Worm (Caenorhabditis elegans): Measurements from ENCODE around the gene frg-1.
A peak's percentile ranks its signal among the peaks of the same experiment; 100 is the strongest.

frg-1 gene

DNA sequence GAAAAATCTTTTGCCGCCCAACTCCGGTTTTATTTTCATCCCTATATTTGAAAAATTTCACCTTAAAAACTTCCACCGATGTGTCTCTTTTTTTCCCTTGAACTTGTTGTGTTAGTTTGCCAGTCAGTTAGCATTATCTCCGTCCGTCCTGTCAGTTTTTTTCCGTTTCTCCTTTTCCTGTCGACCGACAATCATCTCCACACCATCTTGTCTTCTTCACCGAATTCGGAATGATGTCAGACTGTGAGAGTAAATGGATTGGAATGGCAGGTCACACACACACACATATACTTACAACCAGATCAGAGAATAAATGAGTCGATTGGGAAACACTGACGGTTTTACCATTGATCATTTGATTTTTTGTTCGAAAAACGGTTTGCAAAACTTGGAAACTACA lies 33.0 kb downstream of the frg-1 start:
- TF ChIP-seq nhr-129 (tag; optimal IDR thresholded peaks at IDR 0.05), result peak; percentile 58
- TF ChIP-seq egl-27 (tag; optimal IDR thresholded peaks at IDR 0.05), result no peak
- TF ChIP-seq nhr-12 (tag; optimal IDR thresholded peaks at IDR 0.05), result no peak
- TF ChIP-seq nhr-237 (tag; optimal IDR thresholded peaks at IDR 0.05), result no peak
- TF ChIP-seq mbf-1 (tag; optimal IDR thresholded peaks at IDR 0.05), result no peak
- no peak for TF ChIP-seq lin-39 (tag; optimal IDR thresholded peaks at IDR 0.05)
- no peak for TF ChIP-seq sem-4 (tag; optimal IDR thresholded peaks at IDR 0.05)
- no peak for TF ChIP-seq F13H6.1 (tag; optimal IDR thresholded peaks at IDR 0.05)
- TF ChIP-seq ceh-16 (tag; optimal IDR thresholded peaks at IDR 0.05), result peak; percentile 6
- TF ChIP-seq ama-1 (optimal IDR thresholded peaks at IDR 0.05), result no peak
- TF ChIP-seq mdl-1 (tag; optimal IDR thresholded peaks at IDR 0.05), result no peak
- no peak for TF ChIP-seq mab-5 (tag; optimal IDR thresholded peaks at IDR 0.05)
- TF ChIP-seq nhr-10 (tag; optimal IDR thresholded peaks at IDR 0.05), result no peak
- no peak for TF ChIP-seq ztf-11 (tag; optimal IDR thresholded peaks at IDR 0.05)
- TF ChIP-seq nhr-21 (tag; optimal IDR thresholded peaks at IDR 0.05), result no peak
- no peak for TF ChIP-seq C34F6.9 (tag; optimal IDR thresholded peaks at IDR 0.05)
- no peak for TF ChIP-seq nhr-23 (tag; optimal IDR thresholded peaks at IDR 0.05)
- no peak for TF ChIP-seq alr-1 (tag; optimal IDR thresholded peaks at IDR 0.05)
- TF ChIP-seq elt-3 (tag; optimal IDR thresholded peaks at IDR 0.05), result no peak
- no peak for TF ChIP-seq elt-1 (tag; optimal IDR thresholded peaks at IDR 0.05)
- TF ChIP-seq ztf-4 (tag; optimal IDR thresholded peaks at IDR 0.05), result no peak
- no peak for TF ChIP-seq crh-2 (tag; optimal IDR thresholded peaks at IDR 0.05)
- no peak for TF ChIP-seq ceh-82 (tag; optimal IDR thresholded peaks at IDR 0.05)
- TF ChIP-seq Y55F3AM.14 (GFP tag; optimal IDR thresholded peaks at IDR 0.05), result no peak
- TF ChIP-seq R02D3.7 (tag; optimal IDR thresholded peaks at IDR 0.05), result no peak
- TF ChIP-seq nhr-25 (tag; optimal IDR thresholded peaks at IDR 0.05), result peak; percentile 9
- TF ChIP-seq snpc-4 (tag; optimal IDR thresholded peaks at IDR 0.05), result no peak
- no peak for TF ChIP-seq dmd-4 (tag; optimal IDR thresholded peaks at IDR 0.05)
- TF ChIP-seq nhr-11 (tag; optimal IDR thresholded peaks at IDR 0.05), result no peak
- no peak for TF ChIP-seq unc-55 (GFP tag; optimal IDR thresholded peaks at IDR 0.05)
- TF ChIP-seq ztf-1 (GFP tag; conservative IDR thresholded peaks at IDR 0.05), result no peak
- no peak for TF ChIP-seq lsy-2 (tag; optimal IDR thresholded peaks at IDR 0.05)
- peak; percentile 31 for TF ChIP-seq sma-9 (GFP tag; optimal IDR thresholded peaks at IDR 0.05)
- TF ChIP-seq sma-9 (tag; optimal IDR thresholded peaks at IDR 0.05), result no peak
- TF ChIP-seq unc-39 (tag; optimal IDR thresholded peaks at IDR 0.05), result no peak
- no peak for TF ChIP-seq blmp-1 (tag; optimal IDR thresholded peaks at IDR 0.05; ENCODE audit: insufficient read depth)
- TF ChIP-seq sma-3 (GFP tag; optimal IDR thresholded peaks at IDR 0.05), result peak; percentile 44
- no peak for TF ChIP-seq aly-2 (tag; optimal IDR thresholded peaks at IDR 0.05)
- TF ChIP-seq gmeb-1 (tag; optimal IDR thresholded peaks at IDR 0.05), result no peak
- TF ChIP-seq nhr-6 (tag; optimal IDR thresholded peaks at IDR 0.05), result no peak
- no peak for TF ChIP-seq zag-1 (tag; optimal IDR thresholded peaks at IDR 0.05)
- peak; percentile 23 for TF ChIP-seq fos-1 (tag; optimal IDR thresholded peaks at IDR 0.05)

DNA sequence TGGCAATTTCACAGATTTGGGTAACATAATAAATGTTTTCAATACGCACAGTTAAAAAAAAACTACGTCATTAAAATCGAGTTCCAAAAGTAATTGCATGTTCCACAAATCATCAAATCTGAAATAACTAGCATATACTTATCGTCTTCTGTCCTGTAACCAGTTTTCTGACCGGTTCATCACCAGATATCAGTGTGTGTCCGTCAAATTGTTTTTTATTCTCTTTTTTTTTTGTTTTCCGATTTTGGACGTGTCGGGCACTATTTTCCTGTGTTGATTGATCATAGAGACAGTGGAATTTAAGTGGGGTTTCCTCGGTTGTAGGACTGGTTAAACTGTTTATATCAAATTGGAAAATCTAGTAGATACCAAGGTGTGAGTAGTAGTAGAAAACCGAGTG lies 35.0 kb downstream of the frg-1 start:
- no peak for TF ChIP-seq nhr-10 (tag; optimal IDR thresholded peaks at IDR 0.05)
- TF ChIP-seq nhr-77 (tag; optimal IDR thresholded peaks at IDR 0.05), result no peak
- TF ChIP-seq zag-1 (tag; optimal IDR thresholded peaks at IDR 0.05), result no peak
- TF ChIP-seq nhr-21 (tag; optimal IDR thresholded peaks at IDR 0.05), result no peak
- no peak for TF ChIP-seq ama-1 (optimal IDR thresholded peaks at IDR 0.05)
- TF ChIP-seq gmeb-1 (tag; optimal IDR thresholded peaks at IDR 0.05), result no peak
- TF ChIP-seq sma-3 (GFP tag; optimal IDR thresholded peaks at IDR 0.05), result no peak
- no peak for TF ChIP-seq sem-4 (tag; optimal IDR thresholded peaks at IDR 0.05)
- TF ChIP-seq nhr-6 (tag; optimal IDR thresholded peaks at IDR 0.05), result no peak

DNA sequence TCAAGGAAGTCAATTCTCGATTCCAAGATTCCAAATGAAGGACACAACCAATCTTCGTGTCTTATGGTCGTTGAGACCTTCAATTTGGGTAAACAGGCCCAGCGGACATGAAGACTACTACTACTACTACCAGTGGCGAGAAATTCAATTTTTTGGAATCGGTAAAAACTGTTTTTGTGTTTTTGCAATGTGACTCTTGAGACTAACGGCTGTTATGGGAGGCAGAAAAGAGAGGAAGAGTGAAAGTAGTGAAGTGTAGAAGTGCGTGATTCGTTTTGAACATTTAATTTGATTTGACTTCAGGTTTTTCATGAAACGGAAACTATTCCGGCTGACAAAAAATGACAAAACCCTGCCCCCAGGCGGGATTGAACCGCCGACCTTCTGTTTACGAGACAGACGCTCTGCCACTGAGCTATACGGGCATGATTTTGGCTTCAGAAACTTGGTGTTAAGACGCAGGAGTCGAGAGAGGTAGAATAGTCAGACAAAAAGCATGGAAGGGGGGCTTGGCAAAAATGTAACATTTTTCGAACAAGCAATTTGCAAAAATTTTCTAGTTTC lies 36.9 kb downstream of the frg-1 start:
- TF ChIP-seq ztf-1 (GFP tag; conservative IDR thresholded peaks at IDR 0.05) (no peak), nhr-129 (tag; optimal IDR thresholded peaks at IDR 0.05) (peak; percentile 37), lsy-2 (tag; optimal IDR thresholded peaks at IDR 0.05) (peak; percentile 38 to 48), nhr-6 (tag; optimal IDR thresholded peaks at IDR 0.05) (peak; percentile 15), nhr-10 (tag; optimal IDR thresholded peaks at IDR 0.05) (no peak), nhr-23 (tag; optimal IDR thresholded peaks at IDR 0.05) (no peak), nhr-25 (tag; optimal IDR thresholded peaks at IDR 0.05) (peak; percentile 45), lin-13 (GFP tag; optimal IDR thresholded peaks at IDR 0.05) (peak; percentile 62), peb-1 (tag; optimal IDR thresholded peaks at IDR 0.05) (no peak), gmeb-1 (tag; optimal IDR thresholded peaks at IDR 0.05) (peak; percentile 52), sem-4 (tag; optimal IDR thresholded peaks at IDR 0.05) (peak; percentile 63), elt-1 (tag; optimal IDR thresholded peaks at IDR 0.05) (no peak), lin-39 (tag; optimal IDR thresholded peaks at IDR 0.05) (no peak), fos-1 (tag; optimal IDR thresholded peaks at IDR 0.05) (peak; percentile 43), crh-2 (tag; optimal IDR thresholded peaks at IDR 0.05) (peak; percentile 30), nhr-21 (tag; optimal IDR thresholded peaks at IDR 0.05) (peak; percentile 41), C34F6.9 (tag; optimal IDR thresholded peaks at IDR 0.05) (peak; percentile 50), skn-1 (tag; optimal IDR thresholded peaks at IDR 0.05) (no peak), unc-39 (tag; optimal IDR thresholded peaks at IDR 0.05) (no peak), unc-55 (GFP tag; optimal IDR thresholded peaks at IDR 0.05) (peak; percentile 31), ztf-4 (tag; optimal IDR thresholded peaks at IDR 0.05) (no peak), blmp-1 (tag; optimal IDR thresholded peaks at IDR 0.05; ENCODE audit: insufficient read depth) (no peak), lin-11 (tag; optimal IDR thresholded peaks at IDR 0.05) (peak; percentile 21), ztf-11 (tag; optimal IDR thresholded peaks at IDR 0.05) (no peak)
